Worm (Caenorhabditis elegans): ENCODE data around the gene R148.7.

DNA sequence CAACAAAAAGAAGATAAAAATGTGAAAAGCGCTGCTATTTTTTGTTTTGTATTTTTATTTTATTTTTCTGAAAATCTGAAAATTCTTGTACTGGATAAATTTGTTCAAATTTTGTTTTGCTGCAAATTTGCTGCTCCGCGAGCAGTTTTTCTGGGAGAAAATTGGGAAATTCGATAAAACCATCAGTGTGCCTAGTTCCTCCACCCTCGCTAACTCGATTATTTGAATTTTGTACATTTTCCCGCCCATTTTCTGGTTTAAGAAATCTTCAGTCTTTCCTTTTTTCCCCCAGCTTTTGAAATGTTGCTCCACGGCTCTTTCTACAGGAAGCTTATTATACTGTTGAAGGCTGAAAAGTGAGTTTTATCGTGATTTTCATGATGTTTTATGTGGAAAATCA, 7.0 kb downstream of the R148.7 start, which contains the start of gene R148.8:
- no peak for TF ChIP-seq jun-1 (tag; optimal IDR thresholded peaks at IDR 0.05)
- no peak for TF ChIP-seq C34B4.2 (tag; optimal IDR thresholded peaks at IDR 0.05)
